Fruit fly (Drosophila melanogaster) whole organism, prepupa: ENCODE measurements around the gene Hakai.

Experiments used
- Blimp-1 ChIP-seq: fragments of 200-800 bp; sonication (Bioruptor generic); optimal IDR thresholded peaks from 3 replicates; lab custom pipeline; 2017; ENCODE audit warnings: missing biosample characterization, missing genetic modification characterization, mild to moderate bottlenecking, moderate library complexity, missing genetic modification reagents
- CG10631 ChIP-seq: fragments of 200-800 bp; sonication (Bioruptor generic); optimal IDR thresholded peaks from 2 replicates; lab custom pipeline; 2016; ENCODE audit warnings: missing biosample characterization, missing genetic modification characterization
- CG11294 ChIP-seq: fragments of 200-800 bp; sonication (Bioruptor generic); IDR thresholded peaks from 2 replicates; pipeline ENCODE4 v1.3.6; 2022; ENCODE audit warnings: missing biosample characterization, missing genetic modification characterization
- CG11762 ChIP-seq: fragments of 200-800 bp; sonication (Bioruptor generic); optimal IDR thresholded peaks from 3 replicates; lab custom pipeline; 2016; ENCODE audit warnings: missing biosample characterization, missing genetic modification characterization; ENCODE audit not compliant: insufficient read depth
- CG11902 ChIP-seq: fragments of 200-800 bp; sonication (Bioruptor generic); optimal IDR thresholded peaks from 3 replicates; lab custom pipeline; 2016; ENCODE audit warnings: missing biosample characterization, missing genetic modification characterization
- CG15336 ChIP-seq: fragments of 200-800 bp; sonication (Bioruptor generic); IDR thresholded peaks from 2 replicates; pipeline ENCODE4 v1.3.6; 2022; ENCODE audit warnings: missing biosample characterization, missing genetic modification characterization
- CG1621 ChIP-seq: fragments of 200-800 bp; sonication (Bioruptor generic); optimal IDR thresholded peaks from 3 replicates; lab custom pipeline; 2018; ENCODE audit warnings: missing biosample characterization, mild to moderate bottlenecking, missing genetic modification characterization
- CG16779 ChIP-seq: fragments of 200-800 bp; sonication (Bioruptor generic); optimal IDR thresholded peaks from 3 replicates; lab custom pipeline; 2017; ENCODE audit warnings: missing biosample characterization, mild to moderate bottlenecking, missing genetic modification characterization
- CG3032 ChIP-seq: fragments of 200-800 bp; optimal IDR thresholded peaks from 2 replicates; lab custom pipeline; 2019; ENCODE audit warnings: missing biosample characterization, mild to moderate bottlenecking, missing genetic modification characterization, moderate library complexity
- CG31627 ChIP-seq: fragments of 200-800 bp; sonication (Bioruptor generic); optimal IDR thresholded peaks from 3 replicates; lab custom pipeline; 2016; ENCODE audit warnings: missing biosample characterization, missing genetic modification characterization
- CG32006 ChIP-seq: fragments of 200-800 bp; sonication (Bioruptor generic); optimal IDR thresholded peaks from 3 replicates; lab custom pipeline; 2017; ENCODE audit warnings: missing biosample characterization, mild to moderate bottlenecking, missing genetic modification characterization
- CG34406 ChIP-seq: fragments of 200-800 bp; sonication (Bioruptor generic); optimal IDR thresholded peaks from 3 replicates; lab custom pipeline; 2016; ENCODE audit warnings: missing biosample characterization, missing genetic modification characterization
- CG4318 ChIP-seq: fragments of 200-800 bp; sonication (Bioruptor generic); optimal IDR thresholded peaks from 3 replicates; lab custom pipeline; 2017; ENCODE audit warnings: missing biosample characterization, mild to moderate bottlenecking, missing genetic modification characterization
- CG6163 ChIP-seq: fragments of 200-800 bp; sonication (Bioruptor generic); IDR thresholded peaks from 3 replicates; pipeline ENCODE4 v1.3.6; 2022; ENCODE audit warnings: missing biosample characterization, missing genetic modification characterization
- CG6276 ChIP-seq: fragments of 200-800 bp; sonication (Bioruptor generic); optimal IDR thresholded peaks from 2 replicates; lab custom pipeline; 2017; ENCODE audit warnings: missing biosample characterization, mild to moderate bottlenecking, missing genetic modification characterization
- CG6792 ChIP-seq: fragments of 200-800 bp; sonication (Bioruptor generic); optimal IDR thresholded peaks from 3 replicates; lab custom pipeline; 2016; ENCODE audit warnings: missing biosample characterization, missing genetic modification characterization
- CG6808 ChIP-seq: fragments of 200-800 bp; sonication (Bioruptor generic); optimal IDR thresholded peaks from 3 replicates; lab custom pipeline; 2017; ENCODE audit warnings: missing biosample characterization, missing genetic modification characterization, mild to moderate bottlenecking, moderate library complexity, missing genetic modification reagents
- CG6854 ChIP-seq: fragments of 200-800 bp; sonication (Bioruptor generic); optimal IDR thresholded peaks from 2 replicates; lab custom pipeline; 2017; ENCODE audit warnings: missing biosample characterization, mild to moderate bottlenecking, missing genetic modification characterization
- CG7368 ChIP-seq: fragments of 200-800 bp; sonication (Bioruptor generic); optimal IDR thresholded peaks from 3 replicates; lab custom pipeline; 2016; ENCODE audit warnings: missing biosample characterization, missing genetic modification characterization
- CG8319 ChIP-seq: fragments of 200-800 bp; sonication (Bioruptor generic); optimal IDR thresholded peaks from 3 replicates; lab custom pipeline; 2016; ENCODE audit warnings: missing biosample characterization, missing genetic modification characterization
- CG8632 ChIP-seq: fragments of 200-800 bp; sonication (Bioruptor generic); optimal IDR thresholded peaks from 3 replicates; lab custom pipeline; 2016; ENCODE audit warnings: missing biosample characterization, missing genetic modification characterization
- CG9139 ChIP-seq: fragments of 200-800 bp; sonication (Bioruptor generic); optimal IDR thresholded peaks from 3 replicates; lab custom pipeline; 2017; ENCODE audit warnings: missing biosample characterization, mild to moderate bottlenecking, missing genetic modification characterization
- Eip75B ChIP-seq: fragments of 200-800 bp; sonication (Bioruptor generic); optimal IDR thresholded peaks from 3 replicates; lab custom pipeline; 2016; ENCODE audit warnings: missing biosample characterization, missing genetic modification characterization
- Eip78C ChIP-seq: fragments of 200-800 bp; sonication (Bioruptor generic); peaks from one replicate; lab custom pipeline; 2016; ENCODE audit warnings: missing biosample characterization, missing genetic modification characterization
- Ets21C ChIP-seq: fragments of 200-800 bp; sonication (Bioruptor generic); optimal IDR thresholded peaks from 3 replicates; lab custom pipeline; 2016; ENCODE audit warnings: missing biosample characterization, missing genetic modification characterization
- Ets96B ChIP-seq: fragments of 200-800 bp; optimal IDR thresholded peaks from 2 replicates; lab custom pipeline; 2019; ENCODE audit warnings: missing biosample characterization, mild to moderate bottlenecking, missing genetic modification characterization, moderate library complexity
- Hr38 ChIP-seq: sonication (Bioruptor generic); optimal IDR thresholded peaks from 2 replicates; lab custom pipeline; 2016; ENCODE audit warnings: missing biosample characterization, missing genetic modification characterization
- Hr39 ChIP-seq: fragments of 200-800 bp; sonication (Bioruptor generic); optimal IDR thresholded peaks from 2 replicates; lab custom pipeline; 2016; ENCODE audit warnings: missing biosample characterization, missing genetic modification characterization
- Lpt ChIP-seq: fragments of 200-800 bp; sonication (Bioruptor generic); optimal IDR thresholded peaks from 3 replicates; lab custom pipeline; 2016; ENCODE audit warnings: missing biosample characterization, missing genetic modification characterization
- Met ChIP-seq: fragments of 200-800 bp; sonication (Bioruptor generic); optimal IDR thresholded peaks from 3 replicates; lab custom pipeline; 2016; ENCODE audit warnings: missing biosample characterization, missing genetic modification characterization
- OdsH ChIP-seq: fragments of 200-800 bp; sonication (Bioruptor generic); optimal IDR thresholded peaks from 3 replicates; lab custom pipeline; 2016; ENCODE audit warnings: missing biosample characterization, missing genetic modification characterization
- Smox ChIP-seq: fragments of 200-800 bp; sonication (Bioruptor generic); optimal IDR thresholded peaks from 3 replicates; lab custom pipeline; 2016; ENCODE audit warnings: missing biosample characterization, missing genetic modification characterization
- Sox102F ChIP-seq: fragments of 200-800 bp; sonication (Bioruptor generic); optimal IDR thresholded peaks from 2 replicates; lab custom pipeline; 2016; ENCODE audit warnings: missing biosample characterization, mild to moderate bottlenecking, missing genetic modification characterization
- Sox14 ChIP-seq: fragments of 200-800 bp; sonication (Bioruptor generic); optimal IDR thresholded peaks from 3 replicates; lab custom pipeline; 2016; ENCODE audit warnings: missing biosample characterization, missing genetic modification characterization
- Sox15 ChIP-seq: fragments of 200-800 bp; sonication (Bioruptor generic); optimal IDR thresholded peaks from 3 replicates; lab custom pipeline; 2016; ENCODE audit warnings: missing biosample characterization, missing genetic modification characterization
- achi ChIP-seq: fragments of 200-800 bp; sonication (Bioruptor generic); optimal IDR thresholded peaks from 3 replicates; lab custom pipeline; 2016; ENCODE audit warnings: missing biosample characterization, missing genetic modification characterization
- acj6 ChIP-seq: fragments of 200-800 bp; sonication (Bioruptor generic); optimal IDR thresholded peaks from 3 replicates; lab custom pipeline; 2016; ENCODE audit warnings: missing biosample characterization, missing genetic modification characterization
- cyc ChIP-seq: fragments of 200-800 bp; sonication (Bioruptor generic); optimal IDR thresholded peaks from 3 replicates; lab custom pipeline; 2016; ENCODE audit warnings: missing biosample characterization, missing genetic modification characterization
- dac ChIP-seq: fragments of 200-800 bp; sonication (Bioruptor generic); optimal IDR thresholded peaks from 2 replicates; lab custom pipeline; 2017; ENCODE audit warnings: missing biosample characterization, mild to moderate bottlenecking, missing genetic modification characterization
- dsx ChIP-seq: fragments of 200-800 bp; optimal IDR thresholded peaks from 3 replicates; lab custom pipeline; 2019; ENCODE audit warnings: missing biosample characterization, mild to moderate bottlenecking, missing genetic modification characterization, moderate library complexity; ENCODE audit not compliant: poor library complexity, severe bottlenecking
- eg ChIP-seq: fragments of 200-800 bp; sonication (Bioruptor generic); IDR thresholded peaks from 3 replicates; pipeline ENCODE4 v1.3.6; 2022; ENCODE audit warnings: missing biosample characterization, missing genetic modification characterization
- esn ChIP-seq: fragments of 200-800 bp; sonication (Bioruptor generic); optimal IDR thresholded peaks from 2 replicates; lab custom pipeline; 2016; ENCODE audit warnings: missing biosample characterization, mild to moderate bottlenecking, missing genetic modification characterization, moderate library complexity
- fd85E ChIP-seq: fragments of 200-800 bp; sonication (Bioruptor generic); optimal IDR thresholded peaks from 3 replicates; lab custom pipeline; 2016; ENCODE audit warnings: missing biosample characterization, missing genetic modification characterization
- fkh ChIP-seq: fragments of 200-800 bp; sonication (Bioruptor generic); optimal IDR thresholded peaks from 3 replicates; lab custom pipeline; 2017; ENCODE audit warnings: missing biosample characterization, mild to moderate bottlenecking, missing genetic modification characterization, moderate library complexity
- lz ChIP-seq: fragments of 200-800 bp; sonication (Bioruptor generic); optimal IDR thresholded peaks from 3 replicates; lab custom pipeline; 2016; ENCODE audit warnings: missing biosample characterization, missing genetic modification characterization
- net ChIP-seq: fragments of 200-800 bp; sonication (Bioruptor generic); optimal IDR thresholded peaks from 3 replicates; lab custom pipeline; 2016; ENCODE audit warnings: missing biosample characterization, missing genetic modification characterization
- salr ChIP-seq, 2 experiments: fragments of 200-800 bp; sonication (Bioruptor generic); optimal IDR thresholded peaks; 3 replicates each; lab custom pipeline; 2016 to 2018; ENCODE audit warnings: missing biosample characterization in 2 of 2, missing genetic modification characterization in 2 of 2, mild to moderate bottlenecking in 1 of 2
- spab ChIP-seq: fragments of 200-800 bp; sonication (Bioruptor generic); optimal IDR thresholded peaks from 2 replicates; lab custom pipeline; 2017; ENCODE audit warnings: missing biosample characterization, mild to moderate bottlenecking, missing genetic modification characterization, missing genetic modification reagents
- ss ChIP-seq, 2 experiments: fragments of 200-800 bp; sonication (Bioruptor generic); optimal IDR thresholded peaks; 2 replicates in 1 of 2; 3 replicates in 1 of 2; lab custom pipeline; 2017 to 2018; ENCODE audit warnings: mild to moderate bottlenecking in 2 of 2, missing biosample characterization in 2 of 2, missing genetic modification characterization in 2 of 2, moderate library complexity in 1 of 2
- svp ChIP-seq: fragments of 200-800 bp; sonication (Bioruptor generic); peaks from one replicate; lab custom pipeline; 2016; ENCODE audit warnings: missing biosample characterization, missing genetic modification characterization
- topi ChIP-seq: fragments of 200-800 bp; sonication (Bioruptor generic); optimal IDR thresholded peaks from 3 replicates; lab custom pipeline; 2016; ENCODE audit warnings: missing biosample characterization, missing genetic modification characterization
- vri ChIP-seq: fragments of 200-800 bp; sonication (Bioruptor generic); optimal IDR thresholded peaks from 3 replicates; lab custom pipeline; 2016; ENCODE audit warnings: missing biosample characterization, mild to moderate bottlenecking, missing genetic modification characterization

The Hakai gene

DNA sequence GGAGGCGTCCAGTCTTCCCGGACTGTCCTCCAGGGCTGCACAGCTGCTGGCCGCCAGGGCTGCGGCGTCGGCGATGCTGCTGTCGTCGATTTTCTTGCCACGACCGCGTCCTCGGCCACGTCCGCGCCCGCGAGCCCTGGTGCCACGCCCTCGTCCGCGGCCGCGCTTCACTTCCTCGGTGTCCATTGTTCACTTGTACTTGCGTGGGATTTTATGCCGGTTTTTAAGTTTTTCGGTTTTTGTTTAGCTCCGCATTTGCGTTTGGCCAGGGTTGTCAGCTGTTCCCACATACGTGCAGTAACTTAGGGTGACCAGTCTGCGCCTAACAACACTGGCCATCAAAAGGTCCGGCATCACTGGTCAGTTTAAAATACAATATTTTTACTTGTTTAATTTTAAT lies at the start of gene Hakai:
Hakai (minus strand) TSS at position 290 of the 400 bp plus-strand sequence.
- TF ChIP-seq CG9139 (GFP tag; lab: Kevin White, UChicago) (no peak), CG11294 (GFP tag; lab: Robert Waterston, UW) (peak; percentile 9; the same call in 1 of the 2 replicates), acj6 (GFP tag; lab: Kevin White, UChicago) (peak; percentile 30), achi (GFP tag; lab: Kevin White, UChicago) (peak; percentile 42), lz (GFP tag; lab: Kevin White, UChicago) (peak; percentile 51), CG3032 (peak; percentile 36), fd85E (GFP tag; lab: Kevin White, UChicago) (no peak), CG4318 (GFP tag; lab: Kevin White, UChicago) (no peak), Sox14 (GFP tag; lab: Kevin White, UChicago) (peak; percentile 57), Lpt (GFP tag; lab: Kevin White, UChicago) (no peak), CG6808 (no peak), CG15336 (no peak), net (GFP tag; lab: Kevin White, UChicago) (peak; percentile 34), CG31627 (GFP tag; lab: Kevin White, UChicago) (peak; percentile 61), eg (0 out of 3 replicates have a peak, but pooled peaks have one; percentile 43), CG11902 (GFP tag; lab: Kevin White, UChicago) (peak; percentile 35), Met (GFP tag; lab: Kevin White, UChicago) (peak; percentile 46), topi (GFP tag; lab: Kevin White, UChicago) (peak; percentile 53), CG16779 (tag; lab: Kevin White, UChicago) (no peak), CG6792 (GFP tag; lab: Kevin White, UChicago) (no peak), Ets21C (GFP tag; lab: Kevin White, UChicago) (peak; percentile 25), CG7368 (GFP tag; lab: Kevin White, UChicago) (peak; percentile 37), vri (no peak), Hr39 (GFP tag; lab: Kevin White, UChicago) (peak; percentile 55), Sox102F (GFP tag; lab: Kevin White, UChicago) (no peak), CG6163 (GFP tag; lab: Robert Waterston, UW) (peak; percentile 67; the same call in 1 of the 3 replicates), CG8319 (GFP tag; lab: Kevin White, UChicago) (peak; percentile 26), spab (GFP tag; lab: Kevin White, UChicago) (no peak), svp (GFP tag; lab: Kevin White, UChicago) (no peak), Hr38 (GFP tag; lab: Kevin White, UChicago) (no peak), CG8632 (GFP tag; lab: Kevin White, UChicago) (no peak), ss (GFP tag; optimal IDR thresholded peaks at IDR 0.05; lab: Kevin White, UChicago) (peak in 1 of 2 experiments; percentile 29), CG34406 (peak; percentile 30), Sox15 (peak; percentile 5), dsx (GFP tag; lab: Kevin White, UChicago) (no peak), CG10631 (peak; percentile 39), Eip78C (GFP tag; lab: Kevin White, UChicago) (peak; percentile 57), Eip75B (GFP tag; lab: Kevin White, UChicago) (peak; percentile 40), CG6276 (GFP tag; lab: Kevin White, UChicago) (no peak), cyc (GFP tag; lab: Kevin White, UChicago) (peak; percentile 64), CG6854 (no peak), Ets96B (tag; lab: Kevin White, UChicago) (peak; percentile 12), esn (peak; percentile 53), Blimp-1 (no peak), OdsH (GFP tag; lab: Kevin White, UChicago) (peak; percentile 50), fkh (no peak), CG32006 (GFP tag; lab: Kevin White, UChicago) (peak; percentile 30), CG11762 (GFP tag; lab: Kevin White, UChicago) (no peak), salr (GFP tag; optimal IDR thresholded peaks at IDR 0.05; lab: Kevin White, UChicago) (no peak), CG1621 (tag; lab: Kevin White, UChicago) (peak; percentile 6), dac (GFP tag; lab: Kevin White, UChicago) (no peak), Smox (peak; percentile 44)
